Worm (Caenorhabditis elegans) whole organism, young adult: Measurements from ENCODE around the gene idpp-13.

Experiments
- B0035.1 ChIP-seq: sonication (generic microtip); optimal IDR thresholded peaks from 2 replicates; lab custom pipeline; 2016; ENCODE audit warnings: missing genetic modification characterization, mild to moderate bottlenecking, missing compliant biosample characterization, missing genotype, missing genetic modification reagents
- B0336.3 ChIP-seq: fragments of 200-800 bp; sonication (Bioruptor generic); IDR thresholded peaks from 2 replicates; pipeline ENCODE4 v1.3.6; 2022; ENCODE audit warnings: missing genetic modification characterization, missing compliant biosample characterization
- F10E7.11 ChIP-seq: sonication (generic microtip); optimal IDR thresholded peaks from 2 replicates; lab custom pipeline; 2017; ENCODE audit warnings: mild to moderate bottlenecking, missing genetic modification characterization, moderate library complexity, missing compliant biosample characterization
- F37B4.10 ChIP-seq: fragments of 200-800 bp; sonication (Bioruptor generic); IDR thresholded peaks from 2 replicates; pipeline ENCODE4 v1.3.6; 2022; ENCODE audit warnings: missing genetic modification characterization, missing compliant biosample characterization
- F49E8.2 ChIP-seq: sonication (generic microtip); optimal IDR thresholded peaks from 3 replicates; lab custom pipeline; 2017; ENCODE audit warnings: missing genetic modification characterization, mild to moderate bottlenecking, missing compliant biosample characterization, antibody characterized with exemption, moderate library complexity; ENCODE audit not compliant: insufficient read depth
- F55B11.4 ChIP-seq: sonication (generic microtip); optimal IDR thresholded peaks from 2 replicates; lab custom pipeline; 2016; ENCODE audit warnings: missing compliant biosample characterization, missing genetic modification characterization, borderline replicate concordance; ENCODE audit not compliant: insufficient read depth
- F57A8.1 ChIP-seq: fragments of 200-800 bp; sonication (Bioruptor generic); optimal IDR thresholded peaks from 2 replicates; lab custom pipeline; 2018; ENCODE audit warnings: mild to moderate bottlenecking, missing genetic modification characterization, moderate library complexity, missing compliant biosample characterization
- T07F8.4 ChIP-seq: sonication (generic microtip); optimal IDR thresholded peaks from 2 replicates; lab custom pipeline; 2016; ENCODE audit warnings: mild to moderate bottlenecking, missing genetic modification characterization, moderate library complexity, missing compliant biosample characterization
- Y53F4B.3 ChIP-seq: fragments of 200-800 bp; sonication (Bioruptor generic); IDR thresholded peaks from 2 replicates; pipeline ENCODE4 v1.3.6; 2022; ENCODE audit warnings: missing genetic modification reagents, missing genetic modification characterization, missing compliant biosample characterization
- Y53G8AR.9 ChIP-seq: fragments of 200-800 bp; sonication (Bioruptor generic); conservative IDR thresholded peaks from 2 replicates; pipeline ENCODE4 v1.3.6; 2022; ENCODE audit warnings: missing genetic modification reagents, missing genetic modification characterization, missing compliant biosample characterization
- Y56A3A.18 ChIP-seq: fragments of 200-800 bp; sonication (Bioruptor generic); IDR thresholded peaks from 2 replicates; pipeline ENCODE4 v1.3.6; 2022; ENCODE audit warnings: missing genetic modification reagents, missing genetic modification characterization, missing compliant biosample characterization
- ZK185.1 ChIP-seq: sonication (generic microtip); optimal IDR thresholded peaks from 2 replicates; lab custom pipeline; 2016; ENCODE audit warnings: mild to moderate bottlenecking, missing genetic modification characterization, missing compliant biosample characterization; ENCODE audit not compliant: poor library complexity, severe bottlenecking
- akir-1 ChIP-seq: fragments of 200-800 bp; sonication (Bioruptor generic); optimal IDR thresholded peaks from 2 replicates; lab custom pipeline; 2018; ENCODE audit warnings: mild to moderate bottlenecking, missing genetic modification characterization, moderate library complexity, missing compliant biosample characterization
- athp-1 ChIP-seq: sonication (generic microtip); optimal IDR thresholded peaks from 2 replicates; lab custom pipeline; 2017; ENCODE audit warnings: mild to moderate bottlenecking, missing genetic modification characterization, missing compliant biosample characterization
- attf-3 ChIP-seq: fragments of 200-800 bp; sonication (Bioruptor generic); conservative IDR thresholded peaks from 2 replicates; pipeline ENCODE4 v1.3.6; 2022; ENCODE audit warnings: missing genetic modification reagents, missing genetic modification characterization, missing compliant biosample characterization
- attf-6 ChIP-seq: fragments of 200-800 bp; sonication (Bioruptor generic); IDR thresholded peaks from 2 replicates; pipeline ENCODE4 v1.3.6; 2022; ENCODE audit warnings: missing genetic modification reagents, missing genetic modification characterization, missing compliant biosample characterization
- cebp-1 ChIP-seq, 2 experiments: fragments of 200-800 bp in 1 of 2; sonication (Bioruptor generic) in 1 of 2; sonication (generic microtip) in 1 of 2; IDR thresholded peaks in 1 of 2; optimal IDR thresholded peaks in 1 of 2; 2 replicates each; pipeline versions ENCODE4 v1.3.6 to Lab custom; 2017 to 2022; ENCODE audit warnings: missing compliant biosample characterization in 2 of 2, missing genetic modification characterization in 2 of 2, mild to moderate bottlenecking in 1 of 2, missing genetic modification reagents in 1 of 2, moderate library complexity in 1 of 2
- ceh-58 ChIP-seq: fragments of 200-800 bp; sonication (Bioruptor generic); IDR thresholded peaks from 2 replicates; pipeline ENCODE4 v1.3.6; 2022; ENCODE audit warnings: missing genetic modification characterization, missing compliant biosample characterization
- ceh-91 ChIP-seq: fragments of 200-800 bp; sonication (Bioruptor generic); IDR thresholded peaks from 2 replicates; pipeline ENCODE4 v1.3.6; 2022; ENCODE audit warnings: missing genetic modification reagents, missing genetic modification characterization, missing compliant biosample characterization
- die-1 ChIP-seq: sonication (generic microtip); optimal IDR thresholded peaks from 2 replicates; lab custom pipeline; 2016; ENCODE audit warnings: missing genotype, mild to moderate bottlenecking, missing genetic modification characterization, missing compliant biosample characterization
- dox-1 ChIP-seq: fragments of 200-800 bp; sonication (Bioruptor generic); IDR thresholded peaks from 2 replicates; pipeline ENCODE4 v1.3.6; 2022; ENCODE audit warnings: missing genetic modification reagents, missing genetic modification characterization, missing compliant biosample characterization
- dpl-1 ChIP-seq: fragments of 150-350 bp; optimal IDR thresholded peaks from 2 replicates; lab custom pipeline; 2014; ENCODE audit warnings: missing biosample characterization, missing genetic modification reagents, missing genetic modification characterization
- efl-1 ChIP-seq: fragments of 150-350 bp; optimal IDR thresholded peaks from 2 replicates; lab custom pipeline; 2014; ENCODE audit warnings: missing biosample characterization, missing genetic modification reagents, missing genetic modification characterization
- egl-18 ChIP-seq: fragments of 200-800 bp; sonication (Bioruptor generic); IDR thresholded peaks from 2 replicates; pipeline ENCODE4 v1.3.6; 2022; ENCODE audit warnings: missing genetic modification reagents, missing genetic modification characterization, missing compliant biosample characterization
- egl-44 ChIP-seq: fragments of 200-800 bp; sonication (Bioruptor generic); IDR thresholded peaks from 2 replicates; pipeline ENCODE4 v1.3.6; 2022; ENCODE audit warnings: missing genetic modification reagents, missing genetic modification characterization, missing compliant biosample characterization
- ekl-4 ChIP-seq: fragments of 200-800 bp; sonication (Bioruptor generic); IDR thresholded peaks from 2 replicates; pipeline ENCODE4 v1.3.6; 2022; ENCODE audit warnings: missing genetic modification reagents, missing genetic modification characterization, missing compliant biosample characterization
- him-1 ChIP-seq: sonication (generic microtip); optimal IDR thresholded peaks from 2 replicates; lab custom pipeline; 2016; ENCODE audit warnings: missing genotype, missing genetic modification reagents, missing genetic modification characterization, missing compliant biosample characterization
- hrde-1 ChIP-seq: sonication (generic microtip); optimal IDR thresholded peaks from 2 replicates; lab custom pipeline; 2016; ENCODE audit warnings: missing genetic modification characterization, mild to moderate bottlenecking, missing compliant biosample characterization, moderate library complexity, missing genotype, missing genetic modification reagents, borderline replicate concordance
- lag-1 ChIP-seq: fragments of 200-800 bp; sonication (Bioruptor generic); IDR thresholded peaks from 2 replicates; pipeline ENCODE4 v1.3.6; 2022; ENCODE audit warnings: missing genetic modification reagents, missing genetic modification characterization, missing compliant biosample characterization
- let-526 ChIP-seq: fragments of 200-800 bp; sonication (Bioruptor generic); IDR thresholded peaks from 2 replicates; pipeline ENCODE4 v1.3.6; 2022; ENCODE audit warnings: missing genetic modification reagents, missing genetic modification characterization, missing compliant biosample characterization
- lin-26 ChIP-seq: fragments of 200-800 bp; sonication (Bioruptor generic); IDR thresholded peaks from 2 replicates; pipeline ENCODE4 v1.3.6; 2022; ENCODE audit warnings: missing genetic modification reagents, missing genetic modification characterization, missing compliant biosample characterization
- lsl-1 ChIP-seq: fragments of 200-800 bp; sonication (Bioruptor generic); optimal IDR thresholded peaks from 2 replicates; lab custom pipeline; 2018; ENCODE audit warnings: mild to moderate bottlenecking, missing genetic modification characterization, moderate library complexity, missing compliant biosample characterization
- madf-3 ChIP-seq: fragments of 200-800 bp; sonication (Bioruptor generic); IDR thresholded peaks from 2 replicates; pipeline ENCODE4 v1.3.6; 2022; ENCODE audit warnings: missing genetic modification reagents, missing genetic modification characterization, missing compliant biosample characterization
- mel-28 ChIP-seq: sonication (generic microtip); optimal IDR thresholded peaks from 2 replicates; lab custom pipeline; 2016; ENCODE audit warnings: borderline replicate concordance, mild to moderate bottlenecking, missing genetic modification characterization, missing compliant biosample characterization
- mxl-1 ChIP-seq: sonication (generic microtip); optimal IDR thresholded peaks from 2 replicates; lab custom pipeline; 2016; ENCODE audit warnings: missing genetic modification characterization, missing compliant biosample characterization
- nhr-80 ChIP-seq: sonication (generic microtip); optimal IDR thresholded peaks from 2 replicates; lab custom pipeline; 2016; ENCODE audit warnings: missing genetic modification characterization, missing compliant biosample characterization
- pbrm-1 ChIP-seq: fragments of 200-800 bp; sonication (Bioruptor generic); IDR thresholded peaks from 2 replicates; pipeline ENCODE4 v1.3.6; 2022; ENCODE audit warnings: missing genetic modification reagents, missing genetic modification characterization, missing compliant biosample characterization
- sdz-38 ChIP-seq: sonication (generic microtip); optimal IDR thresholded peaks from 2 replicates; lab custom pipeline; 2016; ENCODE audit warnings: missing genotype, missing genetic modification characterization, missing compliant biosample characterization
- snpc-1.1 ChIP-seq: sonication (generic microtip); optimal IDR thresholded peaks from 2 replicates; lab custom pipeline; 2017; ENCODE audit warnings: missing genetic modification characterization, mild to moderate bottlenecking, missing compliant biosample characterization, antibody characterized with exemption, moderate library complexity, missing genotype, missing genetic modification reagents; ENCODE audit not compliant: insufficient read depth
- snpc-1.3 ChIP-seq: sonication (generic microtip); optimal IDR thresholded peaks from 2 replicates; lab custom pipeline; 2017; ENCODE audit warnings: missing genetic modification characterization, mild to moderate bottlenecking, missing compliant biosample characterization, antibody characterized with exemption, moderate library complexity, missing genotype, missing genetic modification reagents; ENCODE audit not compliant: insufficient read depth
- snpc-3.4 ChIP-seq: sonication (generic microtip); optimal IDR thresholded peaks from 2 replicates; lab custom pipeline; 2017; ENCODE audit warnings: missing genetic modification characterization, mild to moderate bottlenecking, missing compliant biosample characterization, antibody characterized with exemption, moderate library complexity, missing genotype, missing genetic modification reagents
- somi-1 ChIP-seq: fragments of 200-800 bp; sonication (Bioruptor generic); optimal IDR thresholded peaks from 2 replicates; lab custom pipeline; 2018; ENCODE audit warnings: mild to moderate bottlenecking, missing genetic modification characterization, missing compliant biosample characterization
- unc-130 ChIP-seq: sonication (generic microtip); optimal IDR thresholded peaks from 2 replicates; lab custom pipeline; 2016; ENCODE audit warnings: missing genetic modification reagents, missing genetic modification characterization, missing compliant biosample characterization
- zim-3 ChIP-seq: sonication (generic microtip); optimal IDR thresholded peaks from 2 replicates; lab custom pipeline; 2017; ENCODE audit warnings: mild to moderate bottlenecking, missing genetic modification characterization, moderate library complexity, missing compliant biosample characterization
- ztf-18 ChIP-seq: sonication (generic microtip); optimal IDR thresholded peaks from 2 replicates; lab custom pipeline; 2016; ENCODE audit warnings: missing genotype, mild to moderate bottlenecking, missing genetic modification characterization, missing compliant biosample characterization
- ztf-26 ChIP-seq: sonication (generic microtip); optimal IDR thresholded peaks from 2 replicates; lab custom pipeline; 2017; ENCODE audit warnings: missing genetic modification characterization, missing compliant biosample characterization
- ztf-6 ChIP-seq: fragments of 200-800 bp; sonication (Bioruptor generic); IDR thresholded peaks from 2 replicates; pipeline ENCODE4 v1.3.6; 2022; ENCODE audit warnings: missing genetic modification reagents, missing genetic modification characterization, missing compliant biosample characterization

idpp-13 gene

DNA sequence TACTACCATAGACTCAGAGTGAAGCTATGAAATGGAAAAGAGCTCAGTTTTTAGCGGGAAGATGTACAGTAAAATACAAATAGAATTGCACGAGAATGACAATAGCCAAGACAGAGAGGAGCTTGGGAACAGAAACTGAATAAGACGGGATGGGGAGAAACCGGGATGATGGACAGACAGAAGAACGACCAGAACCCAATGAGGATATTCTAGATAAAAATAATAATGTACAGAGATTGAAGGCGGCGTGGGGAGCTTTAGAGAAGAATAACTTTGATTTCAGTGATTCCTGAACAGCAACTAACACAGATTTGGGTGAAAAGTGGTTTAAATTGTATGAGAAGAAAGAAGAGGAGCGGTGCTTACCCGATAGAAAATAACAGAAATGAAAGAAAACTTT lies 35.3 kb downstream of the idpp-13 start (continued):
- TF ChIP-seq dox-1 (GFP tag; lab: Robert Waterston, UW) (peak; percentile 19; the same call in 1 of the 2 replicates), lin-26 (GFP tag; lab: Robert Waterston, UW) (peak; percentile 54), Y53G8AR.9 (0 out of 2 replicates have a peak, but pooled peaks have one; percentile 43), B0336.3 (peak; percentile 70), snpc-3.4 (tag; lab: Kevin White, UChicago) (peak; percentile 39), Y56A3A.18 (GFP tag; lab: Robert Waterston, UW) (no peak; the same call in 1 of the 2 replicates), mxl-1 (tag; lab: Kevin White, UChicago) (no peak), T07F8.4 (tag; lab: Kevin White, UChicago) (no peak), F49E8.2 (tag; lab: Kevin White, UChicago) (peak; percentile 86), efl-1 (no peak), F37B4.10 (no peak), ztf-26 (tag; lab: Kevin White, UChicago) (no peak), athp-1 (tag; lab: Kevin White, UChicago) (peak; percentile 78), hrde-1 (tag; lab: Kevin White, UChicago) (peak; percentile 25), ztf-6 (no peak), ZK185.1 (tag; lab: Kevin White, UChicago) (peak; percentile 16), Y53F4B.3 (GFP tag; lab: Robert Waterston, UW) (0 out of 2 replicates have a peak, but pooled peaks have one; percentile 14), akir-1 (no peak), die-1 (tag; lab: Kevin White, UChicago) (peak; percentile 5), ztf-18 (tag; lab: Kevin White, UChicago) (no peak), attf-6 (GFP tag; lab: Robert Waterston, UW) (0 out of 2 replicates have a peak, but pooled peaks have one; percentile 9), dpl-1 (GFP tag; lab: Kevin White, UChicago) (no peak), F55B11.4 (tag; lab: Kevin White, UChicago) (no peak), snpc-1.1 (peak; percentile 10), attf-3 (GFP tag; lab: Robert Waterston, UW) (no peak), ceh-91 (GFP tag; lab: Robert Waterston, UW) (no peak), F10E7.11 (no peak), ceh-58 (GFP tag; lab: Robert Waterston, UW) (0 out of 2 replicates have a peak, but pooled peaks have one; percentile 15), pbrm-1 (peak; percentile 29; the same call in 1 of the 2 replicates), cebp-1 (GFP tag; IDR thresholded peaks at IDR 0.05; lab: Robert Waterston, UW) (no peak), cebp-1 (tag; optimal IDR thresholded peaks at IDR 0.05; lab: Kevin White, UChicago) (peak; percentile 19), unc-130 (GFP tag; lab: Kevin White, UChicago) (no peak)

DNA sequence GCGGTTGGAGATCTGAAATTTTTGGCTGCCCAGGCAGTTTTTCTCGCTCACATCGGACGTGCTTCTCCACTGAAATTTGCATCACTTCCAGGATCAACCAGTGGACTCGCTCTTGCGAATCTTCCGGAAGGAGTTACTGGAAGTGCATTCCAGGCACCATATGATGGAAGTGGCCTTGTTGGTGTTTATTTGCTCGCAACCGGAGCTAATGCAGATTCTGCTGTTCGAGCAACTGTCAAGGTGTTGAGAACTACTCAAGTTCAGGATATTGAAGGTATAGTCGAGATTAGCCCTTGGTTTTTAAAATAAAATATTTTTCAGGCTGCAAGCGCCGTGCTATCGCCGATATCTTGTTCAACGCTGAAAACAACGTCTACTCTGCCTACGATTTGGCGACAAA lies 36.0 kb downstream of the idpp-13 start:
- TF ChIP-seq mxl-1 (tag; lab: Kevin White, UChicago) (no peak), egl-44 (GFP tag; lab: Robert Waterston, UW) (no peak), let-526 (GFP tag; lab: Robert Waterston, UW) (no peak), nhr-80 (tag; lab: Kevin White, UChicago) (no peak), him-1 (tag; lab: Kevin White, UChicago) (no peak), lag-1 (no peak), snpc-1.3 (no peak), somi-1 (no peak), lin-26 (GFP tag; lab: Robert Waterston, UW) (no peak), madf-3 (no peak), F10E7.11 (no peak), F57A8.1 (no peak), athp-1 (tag; lab: Kevin White, UChicago) (no peak), B0035.1 (tag; lab: Kevin White, UChicago) (no peak), lsl-1 (GFP tag; lab: Kevin White, UChicago) (no peak), egl-18 (GFP tag; lab: Robert Waterston, UW) (no peak), Y53G8AR.9 (no peak), mel-28 (no peak), ekl-4 (peak; percentile 46; the same call in 1 of the 2 replicates), sdz-38 (tag; lab: Kevin White, UChicago) (no peak), zim-3 (tag; lab: Kevin White, UChicago) (no peak), unc-130 (GFP tag; lab: Kevin White, UChicago) (no peak)
